Worm (Caenorhabditis elegans) whole organism, L3 larva: Measurements from ENCODE around the gene sek-3.

Source experiments
- R02D3.7 ChIP-seq: fragments of 150-350 bp; optimal IDR thresholded peaks from 2 replicates; lab custom pipeline; 2014; ENCODE audit warnings: missing biosample characterization, missing genetic modification characterization
- ZK546.5 ChIP-seq: sonication (generic microtip); optimal IDR thresholded peaks from 2 replicates; lab custom pipeline; 2017; ENCODE audit warnings: missing biosample characterization, missing genetic modification characterization
- aly-2 ChIP-seq: fragments of 150-350 bp; optimal IDR thresholded peaks from 2 replicates; lab custom pipeline; 2014; ENCODE audit warnings: missing biosample characterization, missing genetic modification characterization
- ama-1 ChIP-seq: fragments of 150-350 bp; optimal IDR thresholded peaks from 2 replicates; lab custom pipeline; 2018
- ceh-16 ChIP-seq: sonication (generic microtip); optimal IDR thresholded peaks from 2 replicates; lab custom pipeline; 2017; ENCODE audit warnings: missing biosample characterization, missing genetic modification characterization
- ceh-28 ChIP-seq: fragments of 150-350 bp; optimal IDR thresholded peaks from 2 replicates; lab custom pipeline; 2014; ENCODE audit warnings: missing biosample characterization, missing genetic modification reagents, missing genetic modification characterization
- ceh-82 ChIP-seq: fragments of 150-350 bp; optimal IDR thresholded peaks from 2 replicates; lab custom pipeline; 2014; ENCODE audit warnings: missing biosample characterization, missing genetic modification characterization
- ceh-9 ChIP-seq: sonication (generic microtip); optimal IDR thresholded peaks from 2 replicates; lab custom pipeline; 2018; ENCODE audit warnings: missing biosample characterization, missing genetic modification characterization
- daf-12 ChIP-seq: fragments of 150-350 bp; optimal IDR thresholded peaks from 2 replicates; lab custom pipeline; 2014; ENCODE audit warnings: missing biosample characterization, missing genetic modification reagents, missing genetic modification characterization
- egl-27 ChIP-seq: sonication (generic microtip); optimal IDR thresholded peaks from 4 replicates; lab custom pipeline; 2017; ENCODE audit warnings: missing biosample characterization, missing genetic modification reagents, missing genetic modification characterization
- egl-5 ChIP-seq: fragments of 150-350 bp; optimal IDR thresholded peaks from 2 replicates; lab custom pipeline; 2017; ENCODE audit warnings: missing biosample characterization, missing genetic modification reagents, missing genetic modification characterization, inconsistent platforms
- elt-1 ChIP-seq: fragments of 150-350 bp; optimal IDR thresholded peaks from 2 replicates; lab custom pipeline; 2014; ENCODE audit warnings: missing biosample characterization, missing genetic modification characterization
- elt-2 ChIP-seq: sonication (generic microtip); optimal IDR thresholded peaks from 2 replicates; lab custom pipeline; 2016; ENCODE audit warnings: missing genetic modification reagents, mild to moderate bottlenecking, missing genetic modification characterization, missing compliant biosample characterization
- elt-3 ChIP-seq, 3 experiments: fragments of 150-350 bp in 1 of 3; sonication (generic microtip) in 2 of 3; optimal IDR thresholded peaks; 2 replicates in 2 of 3; 4 replicates in 1 of 3; lab custom pipeline; 2014 to 2017; ENCODE audit warnings: missing biosample characterization in 3 of 3, missing genetic modification characterization in 3 of 3
- eor-1 ChIP-seq, 2 experiments: fragments of 150-350 bp; optimal IDR thresholded peaks; 2 replicates each; lab custom pipeline; 2014 to 2018; ENCODE audit warnings: missing biosample characterization in 2 of 2, missing genetic modification characterization in 2 of 2
- fkh-10 ChIP-seq: sonication (generic microtip); optimal IDR thresholded peaks from 2 replicates; lab custom pipeline; 2017; ENCODE audit warnings: missing biosample characterization, missing genetic modification reagents, missing genetic modification characterization
- fkh-2 ChIP-seq: fragments of 150-350 bp; optimal IDR thresholded peaks from 2 replicates; lab custom pipeline; 2014; ENCODE audit warnings: missing biosample characterization, missing genetic modification reagents, missing genetic modification characterization
- fos-1 ChIP-seq: fragments of 150-350 bp; optimal IDR thresholded peaks from 2 replicates; lab custom pipeline; 2014; ENCODE audit warnings: missing biosample characterization, missing genetic modification characterization
- hmg-11 ChIP-seq: sonication (generic microtip); optimal IDR thresholded peaks from 2 replicates; lab custom pipeline; 2016; ENCODE audit warnings: missing genetic modification characterization, missing compliant biosample characterization
- jun-1 ChIP-seq: fragments of 150-350 bp; optimal IDR thresholded peaks from 2 replicates; lab custom pipeline; 2014; ENCODE audit warnings: missing biosample characterization, missing genetic modification reagents, missing genetic modification characterization
- lin-15B ChIP-seq: fragments of 150-350 bp; optimal IDR thresholded peaks from 2 replicates; lab custom pipeline; 2014; ENCODE audit warnings: missing biosample characterization, missing genetic modification characterization
- lin-39 ChIP-seq: fragments of 150-350 bp; optimal IDR thresholded peaks from 2 replicates; lab custom pipeline; 2018; ENCODE audit warnings: missing biosample characterization, missing genetic modification reagents, missing genetic modification characterization
- lsy-12 ChIP-seq: sonication (generic microtip); optimal IDR thresholded peaks from 2 replicates; lab custom pipeline; 2016; ENCODE audit warnings: mild to moderate bottlenecking, missing genetic modification characterization, missing compliant biosample characterization
- mdl-1 ChIP-seq: fragments of 150-350 bp; optimal IDR thresholded peaks from 2 replicates; lab custom pipeline; 2014; ENCODE audit warnings: missing biosample characterization, missing genetic modification characterization
- mml-1 ChIP-seq: fragments of 150-350 bp; sonication (generic microtip); optimal IDR thresholded peaks from 3 replicates; lab custom pipeline; 2014; ENCODE audit warnings: missing biosample characterization, missing genetic modification characterization
- nfya-1 ChIP-seq: sonication (generic microtip); optimal IDR thresholded peaks from 2 replicates; lab custom pipeline; 2017; ENCODE audit warnings: missing genetic modification characterization, mild to moderate bottlenecking, missing compliant biosample characterization, antibody characterized with exemption, moderate library complexity; ENCODE audit not compliant: insufficient read depth
- nhr-11 ChIP-seq: fragments of 150-350 bp; optimal IDR thresholded peaks from 2 replicates; lab custom pipeline; 2014; ENCODE audit warnings: missing biosample characterization, missing genetic modification characterization
- nhr-12 ChIP-seq: fragments of 150-350 bp; optimal IDR thresholded peaks from 2 replicates; lab custom pipeline; 2014; ENCODE audit warnings: missing biosample characterization, missing genetic modification characterization
- nhr-23 ChIP-seq: fragments of 150-350 bp; optimal IDR thresholded peaks from 2 replicates; lab custom pipeline; 2014; ENCODE audit warnings: missing biosample characterization, missing genetic modification reagents, missing genetic modification characterization
- nhr-237 ChIP-seq: fragments of 150-350 bp; optimal IDR thresholded peaks from 2 replicates; lab custom pipeline; 2014; ENCODE audit warnings: missing biosample characterization, missing genetic modification characterization
- nhr-25 ChIP-seq: sonication (generic microtip); optimal IDR thresholded peaks from 2 replicates; lab custom pipeline; 2017; ENCODE audit warnings: missing biosample characterization, missing genetic modification characterization
- nhr-28 ChIP-seq: fragments of 150-350 bp; optimal IDR thresholded peaks from 2 replicates; lab custom pipeline; 2014; ENCODE audit warnings: missing biosample characterization, missing genetic modification characterization
- nhr-43 ChIP-seq: sonication (generic microtip); optimal IDR thresholded peaks from 2 replicates; lab custom pipeline; 2016; ENCODE audit warnings: mild to moderate bottlenecking, missing genetic modification characterization, missing compliant biosample characterization; ENCODE audit not compliant: poor library complexity, severe bottlenecking
- nhr-67 ChIP-seq: fragments of 150-350 bp; optimal IDR thresholded peaks from 2 replicates; lab custom pipeline; 2014; ENCODE audit warnings: missing biosample characterization, missing genetic modification characterization
- nhr-76 ChIP-seq: fragments of 150-350 bp; sonication (generic microtip); optimal IDR thresholded peaks from 5 replicates; lab custom pipeline; 2014; ENCODE audit warnings: missing biosample characterization, missing genetic modification characterization
- nhr-77 ChIP-seq: fragments of 150-350 bp; optimal IDR thresholded peaks from 2 replicates; lab custom pipeline; 2014; ENCODE audit warnings: missing biosample characterization, missing genetic modification characterization
- pha-4 ChIP-seq: fragments of 150-350 bp; optimal IDR thresholded peaks from 2 replicates; lab custom pipeline; 2014; ENCODE audit warnings: missing biosample characterization, missing genetic modification reagents, missing genetic modification characterization
- pqm-1 ChIP-seq: fragments of 150-350 bp; optimal IDR thresholded peaks from 2 replicates; lab custom pipeline; 2017; ENCODE audit warnings: missing biosample characterization, missing genetic modification characterization, inconsistent platforms
- sea-2 ChIP-seq: fragments of 150-350 bp; sonication (generic microtip); optimal IDR thresholded peaks from 4 replicates; lab custom pipeline; 2014; ENCODE audit warnings: missing biosample characterization, missing genetic modification reagents, missing genetic modification characterization
- skn-1 ChIP-seq: fragments of 150-350 bp; optimal IDR thresholded peaks from 2 replicates; lab custom pipeline; 2014; ENCODE audit warnings: missing biosample characterization, missing genetic modification characterization
- snpc-4 ChIP-seq: fragments of 150-350 bp; optimal IDR thresholded peaks from 2 replicates; lab custom pipeline; 2014; ENCODE audit warnings: missing biosample characterization, missing genetic modification characterization
- tbx-2 ChIP-seq: sonication (generic microtip); optimal IDR thresholded peaks from 2 replicates; lab custom pipeline; 2016; ENCODE audit warnings: mild to moderate bottlenecking, missing genetic modification characterization, missing compliant biosample characterization
- unc-39 ChIP-seq: sonication (generic microtip); optimal IDR thresholded peaks from 4 replicates; lab custom pipeline; 2017; ENCODE audit warnings: missing biosample characterization, missing genetic modification characterization
- unc-62 ChIP-seq: fragments of 150-350 bp; sonication (generic microtip); optimal IDR thresholded peaks from 4 replicates; lab custom pipeline; 2014; ENCODE audit warnings: missing biosample characterization, missing genetic modification reagents, missing genetic modification characterization
- zag-1 ChIP-seq: fragments of 150-350 bp; optimal IDR thresholded peaks from 2 replicates; lab custom pipeline; 2014; ENCODE audit warnings: missing biosample characterization, missing genetic modification characterization
- ztf-11 ChIP-seq: fragments of 150-350 bp; optimal IDR thresholded peaks from 2 replicates; lab custom pipeline; 2014; ENCODE audit warnings: missing biosample characterization, missing genetic modification characterization
- ztf-4 ChIP-seq: fragments of 150-350 bp; optimal IDR thresholded peaks from 2 replicates; lab custom pipeline; 2014; ENCODE audit warnings: missing biosample characterization, missing genetic modification characterization

Gene sek-3

DNA sequence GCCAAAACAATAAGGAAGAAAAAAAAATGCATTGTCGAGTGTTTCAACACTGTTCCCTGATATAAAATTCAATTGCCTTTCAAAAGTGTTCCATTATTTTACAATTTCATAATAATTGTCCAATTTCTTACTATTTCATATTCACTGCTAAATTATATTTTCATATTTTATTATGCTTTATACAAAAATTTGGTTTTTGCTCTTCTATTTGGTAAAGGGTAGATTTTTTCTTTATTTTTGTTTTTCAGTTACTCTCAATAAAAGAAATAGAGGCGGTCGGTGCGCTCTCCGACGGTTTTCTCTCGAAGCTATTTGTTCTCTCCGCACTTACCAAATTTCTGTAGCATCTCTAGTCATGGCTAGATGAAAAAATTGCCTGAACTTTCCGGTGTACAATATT is at the start of gene sek-3:
TSS of gene sek-3 (plus strand) at position 301 of the 400 bp plus-strand sequence.
- TF ChIP-seq eor-1 (tag; optimal IDR thresholded peaks at IDR 0.05; lab: Kevin White, UChicago) (no peak), nhr-237 (tag; lab: Kevin White, UChicago) (no peak), R02D3.7 (tag; lab: Kevin White, UChicago) (no peak), lsy-12 (tag; lab: Kevin White, UChicago) (no peak), pqm-1 (tag; lab: Kevin White, UChicago) (no peak), snpc-4 (tag; lab: Kevin White, UChicago) (no peak), nhr-12 (tag; lab: Kevin White, UChicago) (no peak), mdl-1 (no peak), sea-2 (GFP tag; lab: Kevin White, UChicago) (no peak), nhr-43 (no peak), aly-2 (tag; lab: Kevin White, UChicago) (no peak), ztf-4 (no peak), fkh-2 (no peak), egl-27 (tag; lab: Kevin White, UChicago) (no peak), skn-1 (no peak), ceh-28 (tag; lab: Kevin White, UChicago) (no peak)

DNA sequence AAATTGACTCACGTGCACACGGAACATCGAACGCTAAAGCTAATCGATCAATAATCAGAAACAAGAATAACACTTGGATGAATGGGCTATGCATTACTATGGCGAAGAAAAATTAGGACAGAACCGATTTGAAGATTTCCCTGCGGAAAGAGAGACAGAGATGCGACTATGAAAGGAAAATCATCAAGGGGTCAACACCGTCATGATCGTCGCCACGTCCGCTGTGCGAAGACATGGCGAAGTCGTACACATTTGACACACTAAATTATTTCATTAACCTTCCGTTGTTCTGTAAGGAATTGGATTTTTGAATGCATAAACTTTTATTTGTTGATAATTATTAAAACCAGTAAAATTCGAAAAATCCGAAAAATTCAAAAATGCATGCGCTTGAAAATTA is 48.5 kb upstream of the sek-3 start, which contains the start of gene M03F4.6:
TSS of gene M03F4.6 (minus strand) at position 101 of the 400 bp plus-strand sequence.
- TF ChIP-seq egl-5 (tag; lab: Kevin White, UChicago) (peak; percentile 46), ceh-16 (tag; lab: Kevin White, UChicago) (no peak), zag-1 (tag; lab: Kevin White, UChicago) (no peak), pha-4 (no peak), nhr-77 (no peak), ama-1 (lab: Kevin White, UChicago) (peak; percentile 87), elt-3 (tag; optimal IDR thresholded peaks at IDR 0.05; lab: Kevin White, UChicago) (peak in 1 of 3 experiments; percentile 48), aly-2 (tag; lab: Kevin White, UChicago) (no peak), nhr-28 (tag; lab: Kevin White, UChicago) (no peak), ceh-28 (tag; lab: Kevin White, UChicago) (peak; percentile 29), elt-2 (no peak), ceh-82 (no peak), fkh-2 (no peak), nhr-11 (no peak), skn-1 (no peak), nhr-67 (tag; lab: Kevin White, UChicago) (no peak), nhr-76 (tag; lab: Kevin White, UChicago) (no peak), daf-12 (tag; lab: Kevin White, UChicago) (no peak), nfya-1 (peak; percentile 15), nhr-43 (peak; percentile 67), jun-1 (tag; lab: Kevin White, UChicago) (no peak), nhr-12 (tag; lab: Kevin White, UChicago) (no peak), eor-1 (tag; optimal IDR thresholded peaks at IDR 0.05; lab: Kevin White, UChicago) (no peak), pqm-1 (tag; lab: Kevin White, UChicago) (no peak), unc-62 (GFP tag; lab: Kevin White, UChicago) (no peak), ztf-4 (peak; percentile 2), unc-39 (tag; lab: Kevin White, UChicago) (no peak), hmg-11 (tag; lab: Kevin White, UChicago) (no peak), sea-2 (GFP tag; lab: Kevin White, UChicago) (no peak), R02D3.7 (tag; lab: Kevin White, UChicago) (no peak), nhr-237 (tag; lab: Kevin White, UChicago) (no peak), lsy-12 (tag; lab: Kevin White, UChicago) (no peak), mdl-1 (no peak), nhr-23 (tag; lab: Kevin White, UChicago) (peak; percentile 96), tbx-2 (peak; percentile 66), ztf-11 (tag; lab: Kevin White, UChicago) (no peak), egl-27 (tag; lab: Kevin White, UChicago) (no peak), nhr-25 (tag; lab: Kevin White, UChicago) (peak; percentile 80), snpc-4 (tag; lab: Kevin White, UChicago) (no peak), mml-1 (no peak), ceh-9 (tag; lab: Kevin White, UChicago) (no peak), fos-1 (tag; lab: Kevin White, UChicago) (no peak), ZK546.5 (tag; lab: Kevin White, UChicago) (no peak), fkh-10 (no peak), lin-15B (tag; lab: Kevin White, UChicago) (no peak), lin-39 (tag; lab: Kevin White, UChicago) (no peak), elt-1 (tag; lab: Kevin White, UChicago) (no peak)
